Fruit fly (Drosophila melanogaster) whole organism, adult: Measurements from ENCODE around the gene CG9997.

Experiments used
- CG12768 ChIP-seq: fragments of 200-800 bp; sonication (Bioruptor generic); optimal IDR thresholded peaks from 2 replicates; lab custom pipeline; 2017; ENCODE audit warnings: missing biosample characterization, missing genetic modification characterization, mild to moderate bottlenecking, moderate library complexity, missing genetic modification reagents
- CG1620 ChIP-seq: fragments of 200-800 bp; sonication (Bioruptor generic); optimal IDR thresholded peaks from 2 replicates; lab custom pipeline; 2016; ENCODE audit warnings: missing biosample characterization, missing genetic modification characterization
- CG33017 ChIP-seq: fragments of 200-800 bp; sonication (Bioruptor generic); optimal IDR thresholded peaks from 2 replicates; lab custom pipeline; 2018; ENCODE audit warnings: missing biosample characterization, mild to moderate bottlenecking, missing genetic modification characterization, moderate library complexity
- CG5204 ChIP-seq: fragments of 200-800 bp; sonication (Bioruptor generic); optimal IDR thresholded peaks from 2 replicates; lab custom pipeline; 2016; ENCODE audit warnings: missing biosample characterization, missing genetic modification characterization
- Clk ChIP-seq: fragments of 200-800 bp; sonication (Bioruptor generic); optimal IDR thresholded peaks from 2 replicates; lab custom pipeline; 2017; ENCODE audit warnings: missing biosample characterization, missing genetic modification characterization
- pad ChIP-seq: fragments of 200-800 bp; sonication (Bioruptor generic); optimal IDR thresholded peaks from 3 replicates; lab custom pipeline; 2017; ENCODE audit warnings: missing biosample characterization, missing genetic modification characterization, mild to moderate bottlenecking, moderate library complexity, missing genetic modification reagents
- tj ChIP-seq: fragments of 200-800 bp; sonication (Bioruptor generic); optimal IDR thresholded peaks from 3 replicates; lab custom pipeline; 2017; ENCODE audit warnings: missing biosample characterization, mild to moderate bottlenecking, missing genetic modification characterization, moderate library complexity
- toe ChIP-seq: fragments of 200-800 bp; sonication (Bioruptor generic); optimal IDR thresholded peaks from 2 replicates; lab custom pipeline; 2016; ENCODE audit warnings: missing biosample characterization, missing genetic modification characterization

DNA sequence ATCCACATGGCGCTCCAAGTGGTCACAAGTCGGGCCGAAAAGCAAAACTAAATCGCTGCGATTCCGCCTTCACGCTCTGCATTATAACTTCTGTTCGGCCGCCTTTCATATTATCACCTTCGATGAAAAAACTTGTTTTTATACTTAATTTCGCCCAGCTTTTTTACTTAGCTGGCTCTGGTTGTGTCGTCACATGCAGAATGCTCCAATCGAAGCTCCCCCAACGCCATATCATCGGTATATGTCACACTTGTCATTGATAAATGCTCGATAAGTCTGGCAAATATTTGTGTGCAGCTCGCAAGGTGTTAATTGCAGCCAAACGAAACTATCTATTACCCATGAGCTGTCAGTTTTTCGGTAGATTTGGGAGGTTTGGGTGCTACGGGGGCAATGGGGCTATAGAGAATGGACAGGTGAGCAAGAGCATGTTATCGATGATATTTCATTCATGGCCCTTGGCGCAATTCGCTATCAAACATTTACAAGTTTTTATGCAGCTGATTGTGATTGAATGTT lies 5.1 kb downstream of the CG9997 start, which contains the start of gene CG10000:
- no peak for TF ChIP-seq tj (GFP tag; lab: Kevin White, UChicago)
- TF ChIP-seq CG33017 (tag; lab: Kevin White, UChicago), result no peak
- no peak for TF ChIP-seq toe (GFP tag; lab: Kevin White, UChicago)
- no peak for TF ChIP-seq pad (GFP tag; lab: Kevin White, UChicago)
- no peak for TF ChIP-seq CG1620 (GFP tag; lab: Kevin White, UChicago)
- TF ChIP-seq CG12768 (GFP tag; lab: Kevin White, UChicago), result no peak
- no peak for TF ChIP-seq Clk (GFP tag; lab: Kevin White, UChicago)
- TF ChIP-seq CG5204, result no peak
